Fruit fly (Drosophila melanogaster) whole organism, embryonic: ENCODE results near the gene Dph5.

ENCODE experiments used
- Atf-2 ChIP-seq: fragments of 200-800 bp; sonication (Bioruptor generic); optimal IDR thresholded peaks from 2 replicates; lab custom pipeline; 2016; ENCODE audit warnings: missing biosample characterization, missing genetic modification characterization
- Blimp-1 ChIP-seq: fragments of 200-800 bp; sonication (Bioruptor generic); optimal IDR thresholded peaks from 3 replicates; lab custom pipeline; 2018; ENCODE audit warnings: missing biosample characterization, missing genetic modification characterization, mild to moderate bottlenecking, moderate library complexity, missing genetic modification reagents
- CG10209 ChIP-seq: fragments of 200-800 bp; sonication (Bioruptor generic); optimal IDR thresholded peaks from 3 replicates; lab custom pipeline; 2017; ENCODE audit warnings: missing biosample characterization, mild to moderate bottlenecking, missing genetic modification characterization, missing genetic modification reagents
- CG10431 ChIP-seq: fragments of 200-800 bp; sonication (Bioruptor generic); optimal IDR thresholded peaks from 3 replicates; lab custom pipeline; 2018; ENCODE audit warnings: missing biosample characterization, mild to moderate bottlenecking, missing genetic modification characterization
- CG12744 ChIP-seq: fragments of 200-800 bp; sonication (Bioruptor generic); optimal IDR thresholded peaks from 2 replicates; lab custom pipeline; 2016; ENCODE audit warnings: missing biosample characterization, missing genetic modification characterization
- CG12942 ChIP-seq: fragments of 200-800 bp; sonication (Bioruptor generic); optimal IDR thresholded peaks from 3 replicates; lab custom pipeline; 2016; ENCODE audit warnings: missing biosample characterization, missing genetic modification characterization
- CG15479 ChIP-seq: fragments of 200-800 bp; sonication (Bioruptor generic); optimal IDR thresholded peaks from 3 replicates; lab custom pipeline; 2019; ENCODE audit warnings: missing biosample characterization, mild to moderate bottlenecking, missing genetic modification characterization, moderate library complexity
- CG15514 ChIP-seq: fragments of 200-800 bp; sonication (Bioruptor generic); optimal IDR thresholded peaks from 3 replicates; lab custom pipeline; 2017; ENCODE audit warnings: missing biosample characterization, missing genetic modification characterization, mild to moderate bottlenecking, moderate library complexity, missing genetic modification reagents
- CG1603 ChIP-seq: fragments of 200-800 bp; sonication (Bioruptor generic); optimal IDR thresholded peaks from 2 replicates; lab custom pipeline; 2019; ENCODE audit warnings: missing biosample characterization, mild to moderate bottlenecking, missing genetic modification characterization, moderate library complexity
- CG1647 ChIP-seq: fragments of 200-800 bp; sonication (Bioruptor generic); optimal IDR thresholded peaks from 3 replicates; lab custom pipeline; 2016; ENCODE audit warnings: missing biosample characterization, missing genetic modification characterization
- CG18262 ChIP-seq: fragments of 200-800 bp; optimal IDR thresholded peaks from 3 replicates; lab custom pipeline; 2019; ENCODE audit warnings: missing biosample characterization, mild to moderate bottlenecking, missing genetic modification characterization, moderate library complexity
- CG2202 ChIP-seq: fragments of 200-800 bp; sonication (Bioruptor generic); optimal IDR thresholded peaks from 2 replicates; lab custom pipeline; 2018; ENCODE audit warnings: missing biosample characterization, mild to moderate bottlenecking, missing genetic modification characterization
- CG31365 ChIP-seq: fragments of 200-800 bp; sonication (Bioruptor generic); optimal IDR thresholded peaks from 2 replicates; lab custom pipeline; 2018; ENCODE audit warnings: missing biosample characterization, mild to moderate bottlenecking, missing genetic modification characterization
- CG3726 ChIP-seq: fragments of 200-800 bp; sonication (Bioruptor generic); IDR thresholded peaks from 3 replicates; pipeline ENCODE4, ENCODE4 v1.3.6; 2022; ENCODE audit warnings: missing biosample characterization, missing genetic modification characterization
- CG3838 ChIP-seq: fragments of 200-800 bp; sonication (Bioruptor generic); optimal IDR thresholded peaks from 3 replicates; lab custom pipeline; 2016; ENCODE audit warnings: missing biosample characterization, missing genetic modification characterization
- CG4360 ChIP-seq: fragments of 200-800 bp; sonication (Bioruptor generic); IDR thresholded peaks from 2 replicates; pipeline ENCODE4 v1.3.6; 2022; ENCODE audit warnings: missing biosample characterization, missing genetic modification characterization
- CG5180 ChIP-seq: fragments of 200-800 bp; sonication (Bioruptor generic); optimal IDR thresholded peaks from 3 replicates; lab custom pipeline; 2017; ENCODE audit warnings: missing biosample characterization, missing genetic modification characterization, mild to moderate bottlenecking, moderate library complexity, missing genetic modification reagents
- CG5953 ChIP-seq: fragments of 200-800 bp; sonication (Bioruptor generic); IDR thresholded peaks from 2 replicates; pipeline ENCODE4 v1.3.6; 2022; ENCODE audit warnings: missing biosample characterization, missing genetic modification characterization
- CG6272 ChIP-seq: fragments of 200-800 bp; sonication (Bioruptor generic); IDR thresholded peaks from 2 replicates; pipeline ENCODE4 v1.3.6; 2022; ENCODE audit warnings: missing biosample characterization, missing genetic modification characterization
- CG7928 ChIP-seq: fragments of 200-800 bp; sonication (Bioruptor generic); optimal IDR thresholded peaks from 2 replicates; lab custom pipeline; 2017; ENCODE audit warnings: missing biosample characterization, mild to moderate bottlenecking, missing genetic modification characterization
- CG9727 ChIP-seq: fragments of 200-800 bp; sonication (Bioruptor generic); optimal IDR thresholded peaks from 3 replicates; lab custom pipeline; 2017; ENCODE audit warnings: missing biosample characterization, mild to moderate bottlenecking, missing genetic modification characterization
- Doc3 ChIP-seq: fragments of 200-800 bp; sonication (Bioruptor generic); IDR thresholded peaks from 3 replicates; pipeline ENCODE4 v1.3.6; 2022; ENCODE audit warnings: missing biosample characterization, missing genetic modification characterization; ENCODE audit not compliant: partially characterized antibody
- Fer2 ChIP-seq: fragments of 200-800 bp; sonication (Bioruptor generic); optimal IDR thresholded peaks from 2 replicates; lab custom pipeline; 2018; ENCODE audit warnings: missing biosample characterization, mild to moderate bottlenecking, missing genetic modification characterization, moderate library complexity
- HLH4C ChIP-seq: fragments of 200-800 bp; sonication (Bioruptor generic); IDR thresholded peaks from 3 replicates; pipeline ENCODE4 v1.3.6; 2022; ENCODE audit warnings: missing biosample characterization, missing genetic modification characterization; ENCODE audit not compliant: partially characterized antibody
- Hr39 ChIP-seq: fragments of >200 bp; optimal IDR thresholded peaks from 2 replicates; lab custom pipeline; 2017
- Hr51 ChIP-seq, 2 experiments: fragments of 200-800 bp; sonication (Bioruptor generic); optimal IDR thresholded peaks; 2 replicates in 1 of 2; 3 replicates in 1 of 2; lab custom pipeline; 2016 to 2018; ENCODE audit warnings: missing biosample characterization in 2 of 2, missing genetic modification characterization in 2 of 2, mild to moderate bottlenecking in 1 of 2, moderate library complexity in 1 of 2
- Lim3 ChIP-seq: fragments of 200-800 bp; sonication (Bioruptor generic); IDR thresholded peaks from 2 replicates; pipeline ENCODE4 v1.3.6; 2022; ENCODE audit warnings: missing biosample characterization, missing genetic modification characterization
- MESR4 ChIP-seq: fragments of 200-800 bp; sonication (Bioruptor generic); optimal IDR thresholded peaks from 2 replicates; lab custom pipeline; 2018; ENCODE audit warnings: missing biosample characterization, mild to moderate bottlenecking, missing genetic modification characterization, moderate library complexity
- NC2α ChIP-seq: fragments of 200-800 bp; sonication (Bioruptor generic); optimal IDR thresholded peaks from 2 replicates; lab custom pipeline; 2016; ENCODE audit warnings: missing biosample characterization, missing genetic modification characterization
- NFAT ChIP-seq: fragments of 200-800 bp; sonication (Bioruptor generic); IDR thresholded peaks from 2 replicates; pipeline ENCODE4 v1.3.6; 2022; ENCODE audit warnings: missing biosample characterization, missing genetic modification characterization
- Neu2 ChIP-seq: fragments of 200-800 bp; sonication (Bioruptor generic); optimal IDR thresholded peaks from 3 replicates; lab custom pipeline; 2016; ENCODE audit warnings: missing biosample characterization, missing genetic modification characterization, borderline replicate concordance
- aop ChIP-seq: fragments of 200-800 bp; sonication (Bioruptor generic); IDR thresholded peaks from 2 replicates; pipeline ENCODE4 v1.3.6; 2022; ENCODE audit warnings: missing biosample characterization, missing genetic modification characterization
- ara ChIP-seq: fragments of 200-800 bp; sonication (Bioruptor generic); IDR thresholded peaks from 2 replicates; pipeline ENCODE4 v1.3.6; 2022; ENCODE audit warnings: missing biosample characterization, missing genetic modification characterization
- bowl ChIP-seq: fragments of 200-800 bp; sonication (Bioruptor generic); IDR thresholded peaks from 2 replicates; pipeline ENCODE4 v1.3.6; 2022; ENCODE audit warnings: missing biosample characterization, missing genetic modification characterization
- chinmo ChIP-seq: fragments of 200-800 bp; sonication (Bioruptor generic); IDR thresholded peaks from 4 replicates; pipeline ENCODE4 v1.3.6; 2022; ENCODE audit warnings: missing biosample characterization, missing genetic modification characterization; ENCODE audit not compliant: partially characterized antibody
- ci ChIP-seq: fragments of 200-800 bp; sonication (Bioruptor generic); IDR thresholded peaks from 3 replicates; pipeline ENCODE4 v1.3.6; 2022; ENCODE audit warnings: missing biosample characterization, missing genetic modification characterization
- disco-r ChIP-seq: fragments of 200-800 bp; sonication (Bioruptor generic); optimal IDR thresholded peaks from 2 replicates; lab custom pipeline; 2016; ENCODE audit warnings: missing biosample characterization, missing genetic modification characterization
- fd3F ChIP-seq: fragments of 200-800 bp; sonication (Bioruptor generic); optimal IDR thresholded peaks from 2 replicates; lab custom pipeline; 2018; ENCODE audit warnings: missing biosample characterization, mild to moderate bottlenecking, missing genetic modification characterization, moderate library complexity
- kni ChIP-seq: fragments of 200-800 bp; sonication (Bioruptor generic); optimal IDR thresholded peaks from 3 replicates; lab custom pipeline; 2017; ENCODE audit warnings: mild to moderate bottlenecking, missing biosample characterization, missing genetic modification reagents, missing genetic modification characterization
- lilli ChIP-seq: fragments of 200-800 bp; sonication (Bioruptor generic); optimal IDR thresholded peaks from 3 replicates; lab custom pipeline; 2016; ENCODE audit warnings: missing biosample characterization, missing genetic modification characterization
- lola ChIP-seq, 3 experiments: fragments of >200 bp in 2 of 3; fragments of 200-800 bp in 1 of 3; sonication (Bioruptor generic) in 1 of 3; optimal IDR thresholded peaks; 2 replicates each; lab custom pipeline; 2017 to 2019; ENCODE audit warnings: missing biosample characterization in 3 of 3, missing genetic modification characterization in 3 of 3, mild to moderate bottlenecking in 1 of 3, moderate library complexity in 1 of 3
- mirr ChIP-seq: fragments of 200-800 bp; sonication (Bioruptor generic); optimal IDR thresholded peaks from 3 replicates; lab custom pipeline; 2018; ENCODE audit warnings: missing biosample characterization, mild to moderate bottlenecking, missing genetic modification characterization
- pfk ChIP-seq: fragments of 200-800 bp; sonication (Bioruptor generic); optimal IDR thresholded peaks from 2 replicates; lab custom pipeline; 2018; ENCODE audit warnings: missing biosample characterization, mild to moderate bottlenecking, missing genetic modification characterization, moderate library complexity
- pita ChIP-seq: fragments of 200-800 bp; sonication (Bioruptor generic); optimal IDR thresholded peaks from 2 replicates; lab custom pipeline; 2017; ENCODE audit warnings: missing biosample characterization, mild to moderate bottlenecking, missing genetic modification characterization
- prd ChIP-seq, 3 experiments: fragments of >200 bp in 2 of 3; fragments of 200-800 bp in 1 of 3; sonication (Bioruptor generic) in 1 of 3; optimal IDR thresholded peaks in 2 of 3; IDR thresholded peaks in 1 of 3; 2 replicates in 2 of 3; 3 replicates in 1 of 3; pipeline versions ENCODE4 v1.3.6 to Lab custom; 2017 to 2022; ENCODE audit warnings: missing biosample characterization in 1 of 3, missing genetic modification characterization in 1 of 3
- repo ChIP-seq: fragments of 200-800 bp; sonication (Bioruptor generic); optimal IDR thresholded peaks from 2 replicates; lab custom pipeline; 2016; ENCODE audit warnings: missing biosample characterization, missing genetic modification characterization
- sna ChIP-seq: fragments of 200-800 bp; sonication (Bioruptor generic); IDR thresholded peaks from 2 replicates; pipeline ENCODE4 v1.3.6; 2022; ENCODE audit warnings: missing biosample characterization, missing genetic modification characterization; ENCODE audit not compliant: partially characterized antibody
- sr ChIP-seq: fragments of 200-800 bp; sonication (Bioruptor generic); IDR thresholded peaks from 3 replicates; pipeline ENCODE4 v1.3.6; 2022; ENCODE audit warnings: missing biosample characterization, missing genetic modification characterization
- vnd ChIP-seq: fragments of 200-800 bp; sonication (Bioruptor generic); IDR thresholded peaks from 3 replicates; pipeline ENCODE4 v1.3.6; 2022; ENCODE audit warnings: missing biosample characterization, missing genetic modification characterization; ENCODE audit not compliant: partially characterized antibody
- wdn ChIP-seq: fragments of 200-800 bp; sonication (Bioruptor generic); IDR thresholded peaks from 2 replicates; pipeline ENCODE4 v1.3.6; 2022; ENCODE audit warnings: missing biosample characterization, missing genetic modification characterization

The Dph5 gene

dm6 chr3R:22573590-22573989 is 9.4 kb downstream of the Dph5 start (continued):
- TF ChIP-seq Doc3 (GFP tag; lab: Robert Waterston, UW) (no peak), CG1647 (GFP tag; lab: Kevin White, UChicago) (no peak), CG5180 (GFP tag; lab: Kevin White, UChicago) (peak; percentile 52), CG3838 (GFP tag; lab: Kevin White, UChicago) (no peak), CG31365 (tag; lab: Kevin White, UChicago) (no peak), disco-r (GFP tag; lab: Kevin White, UChicago) (no peak), NFAT (GFP tag; lab: Robert Waterston, UW) (no peak), CG9727 (GFP tag; lab: Kevin White, UChicago) (no peak), sr (GFP tag; lab: Robert Waterston, UW) (no peak), CG6272 (GFP tag; lab: Robert Waterston, UW) (no peak), CG18262 (no peak), ci (GFP tag; lab: Robert Waterston, UW) (0 out of 3 replicates have a peak, but pooled peaks have one; percentile 30), CG15514 (GFP tag; lab: Kevin White, UChicago) (peak; percentile 17), CG7928 (GFP tag; lab: Kevin White, UChicago) (no peak), Hr51 (GFP tag; optimal IDR thresholded peaks at IDR 0.05; lab: Kevin White, UChicago) (no peak), Lim3 (no peak), Atf-2 (no peak), Neu2 (GFP tag; lab: Kevin White, UChicago) (no peak), CG10209 (GFP tag; lab: Kevin White, UChicago) (peak; percentile 22), CG12744 (no peak), fd3F (GFP tag; lab: Kevin White, UChicago) (peak; percentile 17), CG12942 (GFP tag; lab: Kevin White, UChicago) (no peak), pita (GFP tag; lab: Kevin White, UChicago) (no peak), Fer2 (no peak), HLH4C (GFP tag; lab: Robert Waterston, UW) (no peak), wdn (GFP tag; lab: Robert Waterston, UW) (no peak), CG2202 (peak; percentile 5), sna (GFP tag; lab: Robert Waterston, UW) (no peak), lola (GFP tag; optimal IDR thresholded peaks at IDR 0.05; lab: Kevin White, UChicago) (no peak), CG1603 (tag; lab: Kevin White, UChicago) (no peak), prd (optimal IDR thresholded peaks at IDR 0.05; lab: Kevin White, UChicago) (no peak), prd (GFP tag; IDR thresholded peaks at IDR 0.05; lab: Robert Waterston, UW) (no peak), kni (peak; percentile 56), aop (GFP tag; lab: Robert Waterston, UW) (no peak), pfk (GFP tag; lab: Kevin White, UChicago) (no peak), MESR4 (no peak), mirr (GFP tag; lab: Kevin White, UChicago) (no peak), CG5953 (GFP tag; lab: Robert Waterston, UW) (no peak), NC2α (no peak), Blimp-1 (GFP tag; lab: Kevin White, UChicago) (no peak), chinmo (GFP tag; lab: Robert Waterston, UW) (no peak), CG15479 (GFP tag; lab: Kevin White, UChicago) (no peak), CG3726 (GFP tag; lab: Robert Waterston, UW) (no peak), ara (GFP tag; lab: Robert Waterston, UW) (no peak), CG10431 (GFP tag; lab: Kevin White, UChicago) (peak; percentile 47), CG4360 (GFP tag; lab: Robert Waterston, UW) (no peak), vnd (GFP tag; lab: Robert Waterston, UW) (no peak), lilli (no peak), bowl (no peak), repo (no peak), Hr39 (no peak)
